Worm (Caenorhabditis elegans) whole organism, L1 larva: ENCODE data around the gene srd-43.

Experiments used
- C16A3.4 ChIP-seq: fragments of 150-350 bp; optimal IDR thresholded peaks from 2 replicates; lab custom pipeline; 2014; ENCODE audit warnings: missing biosample characterization, missing genetic modification characterization
- C34B4.2 ChIP-seq: sonication (generic microtip); optimal IDR thresholded peaks from 2 replicates; lab custom pipeline; 2017; ENCODE audit warnings: mild to moderate bottlenecking, missing genetic modification characterization, missing compliant biosample characterization
- alr-1 ChIP-seq: fragments of 200-800 bp; sonication (Bioruptor generic); optimal IDR thresholded peaks from 2 replicates; lab custom pipeline; 2018; ENCODE audit warnings: borderline replicate concordance, mild to moderate bottlenecking, missing genetic modification characterization, missing compliant biosample characterization
- ama-1 ChIP-seq: fragments of 150-350 bp; optimal IDR thresholded peaks from 2 replicates; lab custom pipeline; 2014
- ceh-63 ChIP-seq: fragments of 200-800 bp; sonication (Bioruptor generic); optimal IDR thresholded peaks from 2 replicates; lab custom pipeline; 2018; ENCODE audit warnings: mild to moderate bottlenecking, missing genetic modification characterization, missing compliant biosample characterization
- ceh-8 ChIP-seq: fragments of 200-800 bp; sonication (Bioruptor generic); optimal IDR thresholded peaks from 2 replicates; lab custom pipeline; 2018; ENCODE audit warnings: mild to moderate bottlenecking, missing genetic modification characterization, moderate library complexity, missing compliant biosample characterization
- ceh-82 ChIP-seq, 3 experiments: fragments of 150-350 bp in 1 of 3; sonication (generic microtip) in 2 of 3; optimal IDR thresholded peaks; 2 replicates each; lab custom pipeline; 2014 to 2017; ENCODE audit warnings: missing biosample characterization in 3 of 3, missing genetic modification characterization in 3 of 3
- ceh-90 ChIP-seq: sonication (generic microtip); optimal IDR thresholded peaks from 2 replicates; lab custom pipeline; 2016; ENCODE audit warnings: missing genetic modification characterization, missing compliant biosample characterization
- dpl-1 ChIP-seq, 3 experiments: fragments of 150-350 bp in 2 of 3; sonication (generic microtip) in 1 of 3; optimal IDR thresholded peaks; 2 replicates each; lab custom pipeline; 2014 to 2017; ENCODE audit warnings: missing biosample characterization in 3 of 3, missing genetic modification characterization in 3 of 3, missing genetic modification reagents in 3 of 3
- dsc-1 ChIP-seq: sonication (generic microtip); optimal IDR thresholded peaks from 2 replicates; lab custom pipeline; 2016; ENCODE audit warnings: mild to moderate bottlenecking, missing genetic modification characterization, missing compliant biosample characterization
- efl-1 ChIP-seq, 4 experiments: fragments of 150-350 bp; optimal IDR thresholded peaks in 3 of 4; peaks in 1 of 4; 1 replicate in 1 of 4; 2 replicates in 3 of 4; lab custom pipeline; 2014; ENCODE audit warnings: missing biosample characterization in 2 of 4, missing genetic modification characterization in 2 of 4, missing genetic modification reagents in 2 of 4
- elt-2 ChIP-seq: sonication (generic microtip); optimal IDR thresholded peaks from 2 replicates; lab custom pipeline; 2016; ENCODE audit warnings: missing genetic modification characterization, mild to moderate bottlenecking, inconsistent platforms, missing compliant biosample characterization, missing genetic modification reagents
- elt-3 ChIP-seq, 6 experiments: fragments of 150-350 bp in 1 of 6; sonication (generic microtip); optimal IDR thresholded peaks; 2 replicates each; lab custom pipeline; 2017 to 2018; ENCODE audit warnings: missing biosample characterization in 6 of 6, missing genetic modification characterization in 6 of 6, inconsistent platforms in 1 of 6
- hlh-17 ChIP-seq: fragments of 200-800 bp; sonication (Bioruptor generic); optimal IDR thresholded peaks from 2 replicates; lab custom pipeline; 2018; ENCODE audit warnings: missing genetic modification characterization, mild to moderate bottlenecking, missing compliant biosample characterization, moderate library complexity, borderline replicate concordance
- hlh-4 ChIP-seq: sonication (generic microtip); optimal IDR thresholded peaks from 2 replicates; lab custom pipeline; 2016; ENCODE audit warnings: mild to moderate bottlenecking, missing genetic modification characterization, missing compliant biosample characterization
- lin-14 ChIP-seq: fragments of 200-800 bp; sonication (Bioruptor generic); optimal IDR thresholded peaks from 2 replicates; lab custom pipeline; 2018; ENCODE audit warnings: mild to moderate bottlenecking, missing genetic modification characterization, moderate library complexity, missing compliant biosample characterization
- lin-15B ChIP-seq: fragments of 150-350 bp; sonication (generic microtip); optimal IDR thresholded peaks from 3 replicates; lab custom pipeline; 2014; ENCODE audit warnings: missing biosample characterization, missing genetic modification characterization
- lir-3 ChIP-seq: sonication (generic microtip); optimal IDR thresholded peaks from 2 replicates; lab custom pipeline; 2016; ENCODE audit warnings: mild to moderate bottlenecking, missing genetic modification characterization, moderate library complexity, missing compliant biosample characterization; ENCODE audit not compliant: poor library complexity
- lsy-2 ChIP-seq, 2 experiments: fragments of 150-350 bp; optimal IDR thresholded peaks; 2 replicates each; lab custom pipeline; 2014; ENCODE audit warnings: missing biosample characterization in 2 of 2, missing genetic modification characterization in 2 of 2
- mab-9 ChIP-seq: fragments of 200-800 bp; sonication (Bioruptor generic); IDR thresholded peaks from 2 replicates; pipeline ENCODE4 v1.3.6; 2022; ENCODE audit warnings: missing genetic modification reagents, missing genetic modification characterization, missing compliant biosample characterization
- mdl-1 ChIP-seq, 2 experiments: fragments of 150-350 bp; optimal IDR thresholded peaks; 2 replicates each; lab custom pipeline; 2014 to 2017; ENCODE audit warnings: missing biosample characterization in 2 of 2, missing genetic modification characterization in 2 of 2, inconsistent platforms in 1 of 2
- nhr-11 ChIP-seq: fragments of 150-350 bp; optimal IDR thresholded peaks from 2 replicates; lab custom pipeline; 2014; ENCODE audit warnings: missing biosample characterization, missing genetic modification characterization
- nhr-19 ChIP-seq: fragments of 200-800 bp; sonication (Bioruptor generic); conservative IDR thresholded peaks from 2 replicates; pipeline ENCODE4 v1.3.6; 2022; ENCODE audit warnings: missing genetic modification characterization, missing compliant biosample characterization
- nhr-20 ChIP-seq: sonication (generic microtip); optimal IDR thresholded peaks from 2 replicates; lab custom pipeline; 2016; ENCODE audit warnings: mild to moderate bottlenecking, missing genetic modification characterization, missing compliant biosample characterization
- nhr-28 ChIP-seq: fragments of 150-350 bp; optimal IDR thresholded peaks from 2 replicates; lab custom pipeline; 2014; ENCODE audit warnings: missing biosample characterization, missing genetic modification characterization
- nhr-47 ChIP-seq: sonication (generic microtip); optimal IDR thresholded peaks from 2 replicates; lab custom pipeline; 2016; ENCODE audit warnings: mild to moderate bottlenecking, missing genetic modification characterization, moderate library complexity, missing compliant biosample characterization
- nhr-71 ChIP-seq: sonication (generic microtip); optimal IDR thresholded peaks from 2 replicates; lab custom pipeline; 2016; ENCODE audit warnings: mild to moderate bottlenecking, missing genetic modification characterization, moderate library complexity, missing compliant biosample characterization
- nhr-76 ChIP-seq: sonication (generic microtip); optimal IDR thresholded peaks from 2 replicates; lab custom pipeline; 2017; ENCODE audit warnings: missing biosample characterization, missing genetic modification characterization
- nhr-85 ChIP-seq: sonication (generic microtip); peaks from one replicate; lab custom pipeline; 2016; ENCODE audit warnings: missing genetic modification characterization, inconsistent platforms, missing compliant biosample characterization
- nhr-90 ChIP-seq: sonication (generic microtip); optimal IDR thresholded peaks from 2 replicates; lab custom pipeline; 2016; ENCODE audit warnings: mild to moderate bottlenecking, missing genetic modification characterization, missing compliant biosample characterization; ENCODE audit not compliant: poor library complexity
- pag-3 ChIP-seq: sonication (generic microtip); optimal IDR thresholded peaks from 2 replicates; lab custom pipeline; 2017; ENCODE audit warnings: missing genetic modification characterization, mild to moderate bottlenecking, missing compliant biosample characterization, antibody characterized with exemption, borderline replicate concordance; ENCODE audit not compliant: insufficient read depth
- rnt-1 ChIP-seq: sonication (generic microtip); optimal IDR thresholded peaks from 2 replicates; lab custom pipeline; 2016; ENCODE audit warnings: mild to moderate bottlenecking, missing genetic modification characterization, moderate library complexity, missing compliant biosample characterization
- snpc-4 ChIP-seq: fragments of 150-350 bp; optimal IDR thresholded peaks from 2 replicates; lab custom pipeline; 2014; ENCODE audit warnings: missing biosample characterization, missing genetic modification characterization
- snu-23 ChIP-seq: sonication (generic microtip); optimal IDR thresholded peaks from 2 replicates; lab custom pipeline; 2016; ENCODE audit warnings: missing genetic modification characterization, missing compliant biosample characterization
- sptf-1 ChIP-seq: fragments of 150-350 bp; optimal IDR thresholded peaks from 2 replicates; lab custom pipeline; 2014; ENCODE audit warnings: missing biosample characterization, missing genetic modification characterization
- tbx-2 ChIP-seq: sonication (generic microtip); optimal IDR thresholded peaks from 2 replicates; lab custom pipeline; 2016; ENCODE audit warnings: missing genetic modification characterization, missing compliant biosample characterization
- unc-130 ChIP-seq: fragments of 150-350 bp; optimal IDR thresholded peaks from 2 replicates; lab custom pipeline; 2017; ENCODE audit warnings: missing biosample characterization, missing genetic modification characterization, inconsistent platforms
- unc-62 ChIP-seq: fragments of 150-350 bp; optimal IDR thresholded peaks from 2 replicates; lab custom pipeline; 2014; ENCODE audit warnings: missing biosample characterization, missing genetic modification reagents, missing genetic modification characterization
- unc-86 ChIP-seq: sonication (generic microtip); optimal IDR thresholded peaks from 2 replicates; lab custom pipeline; 2016; ENCODE audit warnings: missing genetic modification characterization, missing compliant biosample characterization
- vab-15 ChIP-seq: sonication (generic microtip); optimal IDR thresholded peaks from 2 replicates; lab custom pipeline; 2017; ENCODE audit warnings: missing genotype, mild to moderate bottlenecking, missing genetic modification characterization, missing compliant biosample characterization
- ztf-4 ChIP-seq: fragments of 150-350 bp; optimal IDR thresholded peaks from 2 replicates; lab custom pipeline; 2014; ENCODE audit warnings: missing biosample characterization, missing genetic modification characterization

The srd-43 gene

ce11 chrX:13340970-13341369 is 35.3 kb upstream of the srd-43 start (continued):
- TF ChIP-seq snu-23 (GFP tag; lab: Kevin White, UChicago): peak; percentile 59
- TF ChIP-seq pag-3 (tag; lab: Kevin White, UChicago): peak; percentile 64
- TF ChIP-seq snpc-4 (tag; lab: Kevin White, UChicago): no peak
- TF ChIP-seq, all 84 proteins: peak for 12

ce11 chrX:13339029-13339626 is 33.5 kb upstream of the srd-43 start:
- TF ChIP-seq ceh-90 (tag; lab: Kevin White, UChicago) (no peak), hlh-4 (no peak), nhr-85 (tag; lab: Kevin White, UChicago) (no peak), mdl-1 (tag; optimal IDR thresholded peaks at IDR 0.05; lab: Kevin White, UChicago) (no peak), lin-15B (tag; lab: Kevin White, UChicago) (no peak), elt-2 (tag; lab: Kevin White, UChicago) (peak; percentile 66), ama-1 (lab: Kevin White, UChicago) (no peak), vab-15 (tag; lab: Kevin White, UChicago) (no peak), ceh-8 (GFP tag; lab: Kevin White, UChicago) (no peak), efl-1 (optimal IDR thresholded peaks at IDR 0.05; lab: Kevin White, UChicago) (no peak), efl-1 (GFP tag; optimal IDR thresholded peaks at IDR 0.05 in 1 of 2; lab: Kevin White, UChicago) (peak in 1 of 2 experiments; percentile 21), elt-3 (tag; optimal IDR thresholded peaks at IDR 0.05; lab: Kevin White, UChicago) (no peak), nhr-76 (tag; lab: Kevin White, UChicago) (no peak), unc-130 (tag; lab: Kevin White, UChicago) (no peak), alr-1 (no peak), sptf-1 (tag; lab: Kevin White, UChicago) (no peak), snu-23 (GFP tag; lab: Kevin White, UChicago) (no peak), C34B4.2 (tag; lab: Kevin White, UChicago) (no peak), hlh-17 (GFP tag; lab: Kevin White, UChicago) (no peak), ztf-4 (tag; lab: Kevin White, UChicago) (no peak), snpc-4 (tag; lab: Kevin White, UChicago) (no peak), nhr-71 (peak; percentile 5), nhr-11 (tag; lab: Kevin White, UChicago) (no peak)

- TF ChIP-seq nhr-90 (tag; lab: Kevin White, UChicago): no peak
- no peak for TF ChIP-seq C16A3.4
- TF ChIP-seq unc-130 (tag; lab: Kevin White, UChicago): no peak
- TF ChIP-seq nhr-85 (tag; lab: Kevin White, UChicago): no peak
- TF ChIP-seq nhr-11 (tag; lab: Kevin White, UChicago): no peak
- TF ChIP-seq snpc-4 (tag; lab: Kevin White, UChicago): no peak
- no peak for TF ChIP-seq unc-62 (GFP tag; lab: Kevin White, UChicago)
- TF ChIP-seq hlh-4: no peak
- TF ChIP-seq dpl-1 (GFP tag; optimal IDR thresholded peaks at IDR 0.05; lab: Kevin White, UChicago): no peak
Observed at ce11 chrX:13337728-13338127, 32.1 kb upstream of the srd-43 start, which contains the start of gene ptr-24. Gene ptr-24 (plus strand): TSS chrX:13338028.

- TF ChIP-seq sptf-1 (tag; lab: Kevin White, UChicago) (no peak), lin-14 (GFP tag; lab: Kevin White, UChicago) (peak; percentile 85), lsy-2 (tag; optimal IDR thresholded peaks at IDR 0.05; lab: Kevin White, UChicago) (peak in 1 of 2 experiments; percentile 50), nhr-47 (tag; lab: Kevin White, UChicago) (peak; percentile 5), mdl-1 (tag; optimal IDR thresholded peaks at IDR 0.05; lab: Kevin White, UChicago) (peak in 1 of 2 experiments; percentile 70), efl-1 (optimal IDR thresholded peaks at IDR 0.05; lab: Kevin White, UChicago) (peak in 1 of 2 experiments; percentile 0), efl-1 (GFP tag; optimal IDR thresholded peaks at IDR 0.05 in 1 of 2; lab: Kevin White, UChicago) (peak in 1 of 2 experiments; percentile 19), unc-86 (tag; lab: Kevin White, UChicago) (no peak), nhr-71 (peak; percentile 84), tbx-2 (tag; lab: Kevin White, UChicago) (peak; percentile 47), nhr-28 (tag; lab: Kevin White, UChicago) (no peak), ceh-82 (tag; optimal IDR thresholded peaks at IDR 0.05; lab: Kevin White, UChicago) (peak in 1 of 3 experiments; percentile 27), nhr-20 (peak; percentile 50), nhr-19 (GFP tag; lab: Robert Waterston, UW) (peak; percentile 54), C16A3.4 (no peak), dsc-1 (tag; lab: Kevin White, UChicago) (peak; percentile 40), vab-15 (tag; lab: Kevin White, UChicago) (peak; percentile 43), snu-23 (GFP tag; lab: Kevin White, UChicago) (peak; percentile 59), ceh-63 (GFP tag; lab: Kevin White, UChicago) (no peak), unc-130 (tag; lab: Kevin White, UChicago) (peak; percentile 35), mab-9 (GFP tag; lab: Robert Waterston, UW) (peak; percentile 20; the same call in 1 of the 2 replicates), lir-3 (tag; lab: Kevin White, UChicago) (no peak), rnt-1 (peak; percentile 70)
Observed at ce11 chrX:13337000-13337399, 31.4 kb upstream of the srd-43 start.
